Worm (Caenorhabditis elegans) whole organism, mixed stage, embryonic: ENCODE measurements around the gene srh-37.

Experiments used
- blmp-1 ChIP-seq: fragments of 150-350 bp; optimal IDR thresholded peaks from 2 replicates; lab custom pipeline; 2014; ENCODE audit warnings: missing biosample characterization, missing genetic modification characterization
- pha-4 ChIP-seq: fragments of 150-350 bp; optimal IDR thresholded peaks from 2 replicates; lab custom pipeline; 2018; ENCODE audit warnings: missing biosample characterization, missing genetic modification reagents, missing genetic modification characterization
- snpc-4 ChIP-seq: fragments of 150-350 bp; optimal IDR thresholded peaks from 2 replicates; lab custom pipeline; 2014; ENCODE audit warnings: missing biosample characterization, missing genetic modification characterization
- unc-62 ChIP-seq: fragments of 150-350 bp; optimal IDR thresholded peaks from 2 replicates; lab custom pipeline; 2014; ENCODE audit warnings: missing biosample characterization, missing genetic modification reagents, missing genetic modification characterization

DNA sequence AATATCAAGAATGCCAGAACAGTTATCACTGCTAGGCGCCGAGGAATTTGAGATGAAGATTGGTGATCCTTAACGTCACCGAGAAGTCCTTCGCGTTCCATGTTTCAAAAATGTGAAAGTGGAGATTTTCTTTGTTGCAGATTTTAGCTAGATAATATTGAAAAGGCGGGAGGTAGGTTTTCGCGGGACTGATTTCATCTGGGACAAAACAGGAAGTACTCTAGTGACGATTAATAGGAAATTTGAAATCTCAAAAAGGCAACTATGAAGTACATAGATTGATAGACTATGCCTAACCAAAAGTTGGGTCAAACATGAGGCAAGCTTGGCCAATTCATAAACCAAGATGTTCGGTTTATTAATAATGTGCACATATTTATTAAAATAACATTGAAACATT, 40.7 kb upstream of the srh-37 start, which contains the start of gene C14C6.8:
- TF ChIP-seq unc-62 (GFP tag; lab: Kevin White, UChicago) (no peak), snpc-4 (tag; lab: Kevin White, UChicago) (no peak), pha-4 (tag; lab: Kevin White, UChicago) (no peak), blmp-1 (tag; lab: Kevin White, UChicago) (no peak)
